Fruit fly (Drosophila melanogaster) whole organism, embryonic: ENCODE results near the gene CG43672.

Source experiments
- Blimp-1 ChIP-seq: fragments of 200-800 bp; sonication (Bioruptor generic); optimal IDR thresholded peaks from 3 replicates; lab custom pipeline; 2018; ENCODE audit warnings: missing biosample characterization, missing genetic modification characterization, mild to moderate bottlenecking, moderate library complexity, missing genetic modification reagents
- CG1024 ChIP-seq: fragments of 200-800 bp; sonication (Bioruptor generic); IDR thresholded peaks from 2 replicates; pipeline ENCODE4 v1.3.6; 2022; ENCODE audit warnings: missing biosample characterization, missing genetic modification characterization
- CG11723 ChIP-seq: fragments of 200-800 bp; sonication (Bioruptor generic); optimal IDR thresholded peaks from 2 replicates; lab custom pipeline; 2017; ENCODE audit warnings: missing biosample characterization, mild to moderate bottlenecking, missing genetic modification characterization
- CG12219 ChIP-seq: fragments of 200-800 bp; sonication (Bioruptor generic); optimal IDR thresholded peaks from 3 replicates; lab custom pipeline; 2018; ENCODE audit warnings: missing biosample characterization, mild to moderate bottlenecking, missing genetic modification characterization
- CG13123 ChIP-seq: fragments of 200-800 bp; sonication (Bioruptor generic); optimal IDR thresholded peaks from 2 replicates; lab custom pipeline; 2016; ENCODE audit warnings: missing biosample characterization, missing genetic modification characterization
- CG14014 ChIP-seq: fragments of 200-800 bp; sonication (Bioruptor generic); IDR thresholded peaks from 2 replicates; pipeline ENCODE4 v1.3.6; 2022; ENCODE audit warnings: missing biosample characterization, missing genetic modification characterization
- CG14965 ChIP-seq: fragments of 200-800 bp; sonication (Bioruptor generic); optimal IDR thresholded peaks from 2 replicates; lab custom pipeline; 2016; ENCODE audit warnings: missing biosample characterization, missing genetic modification characterization, borderline replicate concordance
- CG30403 ChIP-seq: fragments of 200-800 bp; sonication (Bioruptor generic); optimal IDR thresholded peaks from 3 replicates; lab custom pipeline; 2016; ENCODE audit warnings: missing biosample characterization, missing genetic modification characterization
- CG31441 ChIP-seq: fragments of 200-800 bp; sonication (Bioruptor generic); IDR thresholded peaks from 2 replicates; pipeline ENCODE4 v1.3.6; 2022; ENCODE audit warnings: missing biosample characterization, missing genetic modification characterization
- CG34422 ChIP-seq: fragments of 200-800 bp; sonication (Bioruptor generic); IDR thresholded peaks from 3 replicates; pipeline ENCODE4 v1.3.6; 2022; ENCODE audit warnings: missing biosample characterization, missing genetic modification characterization
- CG42726 ChIP-seq: fragments of 200-800 bp; sonication (Bioruptor generic); IDR thresholded peaks from 2 replicates; pipeline ENCODE4 v1.3.6; 2022; ENCODE audit warnings: missing biosample characterization, missing genetic modification characterization; ENCODE audit not compliant: partially characterized antibody
- CG4282 ChIP-seq: fragments of 200-800 bp; sonication (Bioruptor generic); optimal IDR thresholded peaks from 2 replicates; lab custom pipeline; 2016; ENCODE audit warnings: missing biosample characterization, missing genetic modification characterization
- CG6175 ChIP-seq: fragments of 200-800 bp; sonication (Bioruptor generic); IDR thresholded peaks from 3 replicates; pipeline ENCODE4 v1.3.6; 2022; ENCODE audit warnings: missing biosample characterization, missing genetic modification characterization
- CG6254 ChIP-seq: fragments of 200-800 bp; sonication (Bioruptor generic); optimal IDR thresholded peaks from 3 replicates; lab custom pipeline; 2017; ENCODE audit warnings: mild to moderate bottlenecking, missing biosample characterization, missing genetic modification reagents, missing genetic modification characterization
- CG6813 ChIP-seq: fragments of 200-800 bp; sonication (Bioruptor generic); optimal IDR thresholded peaks from 2 replicates; lab custom pipeline; 2017; ENCODE audit warnings: missing biosample characterization, missing genetic modification characterization, mild to moderate bottlenecking, moderate library complexity, missing genetic modification reagents
- CG8765 ChIP-seq: fragments of 200-800 bp; sonication (Bioruptor generic); IDR thresholded peaks from 2 replicates; pipeline ENCODE4 v1.3.6; 2022; ENCODE audit warnings: missing biosample characterization, missing genetic modification characterization
- CG8924 ChIP-seq: fragments of 200-800 bp; optimal IDR thresholded peaks from 3 replicates; lab custom pipeline; 2019; ENCODE audit warnings: missing biosample characterization, mild to moderate bottlenecking, missing genetic modification characterization, moderate library complexity
- CG9609 ChIP-seq: fragments of 200-800 bp; sonication (Bioruptor generic); optimal IDR thresholded peaks from 3 replicates; lab custom pipeline; 2016; ENCODE audit warnings: missing biosample characterization, missing genetic modification characterization
- CG9727 ChIP-seq: fragments of 200-800 bp; sonication (Bioruptor generic); optimal IDR thresholded peaks from 3 replicates; lab custom pipeline; 2017; ENCODE audit warnings: missing biosample characterization, mild to moderate bottlenecking, missing genetic modification characterization
- CG9817 ChIP-seq: fragments of 200-800 bp; sonication (Bioruptor generic); optimal IDR thresholded peaks from 2 replicates; lab custom pipeline; 2018; ENCODE audit warnings: missing biosample characterization, mild to moderate bottlenecking, missing genetic modification characterization, moderate library complexity
- CG9876 ChIP-seq: fragments of 200-800 bp; sonication (Bioruptor generic); optimal IDR thresholded peaks from 2 replicates; lab custom pipeline; 2016; ENCODE audit warnings: missing biosample characterization, missing genetic modification characterization
- Deaf1 ChIP-seq: fragments of 200-800 bp; optimal IDR thresholded peaks from 3 replicates; lab custom pipeline; 2019; ENCODE audit warnings: missing biosample characterization, mild to moderate bottlenecking, missing genetic modification characterization, moderate library complexity
- Ets65A ChIP-seq: fragments of 200-800 bp; sonication (Bioruptor generic); peaks from one replicate; lab custom pipeline; 2016; ENCODE audit warnings: missing biosample characterization, missing genetic modification characterization
- H15 ChIP-seq: fragments of 200-800 bp; sonication (Bioruptor generic); IDR thresholded peaks from 3 replicates; pipeline ENCODE4 v1.3.6; 2022; ENCODE audit warnings: missing biosample characterization, missing genetic modification characterization
- Hey ChIP-seq: fragments of 200-800 bp; sonication (Bioruptor generic); optimal IDR thresholded peaks from 3 replicates; lab custom pipeline; 2018; ENCODE audit warnings: missing biosample characterization, mild to moderate bottlenecking, missing genetic modification characterization
- Lpt ChIP-seq: fragments of >200 bp; optimal IDR thresholded peaks from 2 replicates; lab custom pipeline; 2018; ENCODE audit warnings: missing biosample characterization, missing genetic modification characterization
- MESR4 ChIP-seq: fragments of 200-800 bp; sonication (Bioruptor generic); optimal IDR thresholded peaks from 2 replicates; lab custom pipeline; 2018; ENCODE audit warnings: missing biosample characterization, mild to moderate bottlenecking, missing genetic modification characterization, moderate library complexity
- Poxn ChIP-seq: fragments of 200-800 bp; sonication (Bioruptor generic); IDR thresholded peaks from 2 replicates; pipeline ENCODE4 v1.3.6; 2022; ENCODE audit warnings: missing biosample characterization, missing genetic modification characterization
- Spps ChIP-seq: fragments of 200-800 bp; sonication (Bioruptor generic); optimal IDR thresholded peaks from 2 replicates; lab custom pipeline; 2018; ENCODE audit warnings: missing biosample characterization, mild to moderate bottlenecking, missing genetic modification characterization
- Sry-β ChIP-seq: fragments of 200-800 bp; sonication (Bioruptor generic); optimal IDR thresholded peaks from 2 replicates; lab custom pipeline; 2018; ENCODE audit warnings: missing biosample characterization, mild to moderate bottlenecking, missing genetic modification characterization, moderate library complexity
- Sry-δ ChIP-seq: fragments of 200-800 bp; sonication (Bioruptor generic); optimal IDR thresholded peaks from 2 replicates; lab custom pipeline; 2016; ENCODE audit warnings: missing biosample characterization, missing genetic modification characterization
- ash1 ChIP-seq: fragments of 200-800 bp; sonication (Bioruptor generic); optimal IDR thresholded peaks from 2 replicates; lab custom pipeline; 2018; ENCODE audit warnings: missing biosample characterization, mild to moderate bottlenecking, missing genetic modification characterization
- cg ChIP-seq: fragments of 200-800 bp; sonication (Bioruptor generic); optimal IDR thresholded peaks from 3 replicates; lab custom pipeline; 2019; ENCODE audit warnings: missing biosample characterization, mild to moderate bottlenecking, missing genetic modification characterization, moderate library complexity
- emc ChIP-seq: fragments of 200-800 bp; sonication (Bioruptor generic); optimal IDR thresholded peaks from 2 replicates; lab custom pipeline; 2016; ENCODE audit warnings: missing biosample characterization, missing genetic modification characterization
- ems ChIP-seq: fragments of 200-800 bp; sonication (Bioruptor generic); optimal IDR thresholded peaks from 3 replicates; lab custom pipeline; 2016; ENCODE audit warnings: missing biosample characterization, missing genetic modification characterization
- exex ChIP-seq: fragments of 200-800 bp; sonication (Bioruptor generic); optimal IDR thresholded peaks from 4 replicates; lab custom pipeline; 2018; ENCODE audit warnings: missing biosample characterization, mild to moderate bottlenecking, missing genetic modification characterization, moderate library complexity
- eyg ChIP-seq: fragments of 200-800 bp; sonication (Bioruptor generic); optimal IDR thresholded peaks from 3 replicates; lab custom pipeline; 2016; ENCODE audit warnings: missing biosample characterization, missing genetic modification characterization
- gsb ChIP-seq: fragments of 200-800 bp; sonication (Bioruptor generic); IDR thresholded peaks from 2 replicates; pipeline ENCODE4 v1.3.6; 2022; ENCODE audit warnings: missing biosample characterization, missing genetic modification characterization
- inv ChIP-seq: fragments of 200-800 bp; sonication (Bioruptor generic); IDR thresholded peaks from 2 replicates; pipeline ENCODE4 v1.3.6; 2022; ENCODE audit warnings: missing biosample characterization, missing genetic modification characterization; ENCODE audit not compliant: partially characterized antibody
- kay ChIP-seq: fragments of 200-800 bp; sonication (Bioruptor generic); optimal IDR thresholded peaks from 2 replicates; lab custom pipeline; 2016; ENCODE audit warnings: missing biosample characterization, missing genetic modification characterization
- lab ChIP-seq: fragments of 200-800 bp; sonication (Bioruptor generic); optimal IDR thresholded peaks from 3 replicates; lab custom pipeline; 2017; ENCODE audit warnings: missing biosample characterization, missing genetic modification characterization, mild to moderate bottlenecking, moderate library complexity, missing genetic modification reagents
- lmd ChIP-seq: fragments of 200-800 bp; sonication (Bioruptor generic); IDR thresholded peaks from 2 replicates; pipeline ENCODE4 v1.3.6; 2022; ENCODE audit warnings: missing biosample characterization, missing genetic modification characterization
- luna ChIP-seq: fragments of 200-800 bp; sonication (Bioruptor generic); optimal IDR thresholded peaks from 2 replicates; lab custom pipeline; 2016; ENCODE audit warnings: missing biosample characterization, missing genetic modification characterization
- mld ChIP-seq: fragments of 200-800 bp; sonication (Bioruptor generic); IDR thresholded peaks from 3 replicates; pipeline ENCODE4 v1.3.6; 2022; ENCODE audit warnings: missing biosample characterization, missing genetic modification characterization; ENCODE audit not compliant: partially characterized antibody
- nau ChIP-seq: fragments of 200-800 bp; sonication (Bioruptor generic); optimal IDR thresholded peaks from 3 replicates; lab custom pipeline; 2017; ENCODE audit warnings: missing biosample characterization, mild to moderate bottlenecking, missing genetic modification characterization, missing genetic modification reagents
- onecut ChIP-seq: fragments of 200-800 bp; sonication (Bioruptor generic); IDR thresholded peaks from 2 replicates; pipeline ENCODE4 v1.3.6; 2022; ENCODE audit warnings: missing biosample characterization, missing genetic modification characterization
- pho ChIP-seq: fragments of 200-800 bp; sonication (Bioruptor generic); optimal IDR thresholded peaks from 2 replicates; lab custom pipeline; 2016; ENCODE audit warnings: missing biosample characterization, missing genetic modification characterization
- row ChIP-seq: fragments of 200-800 bp; sonication (Bioruptor generic); IDR thresholded peaks from 3 replicates; pipeline ENCODE4 v1.3.6; 2022; ENCODE audit warnings: missing biosample characterization, missing genetic modification characterization
- sd ChIP-seq: fragments of 200-800 bp; sonication (Bioruptor generic); optimal IDR thresholded peaks from 3 replicates; lab custom pipeline; 2018; ENCODE audit warnings: missing biosample characterization, mild to moderate bottlenecking, missing genetic modification characterization, moderate library complexity
- stc ChIP-seq: fragments of 200-800 bp; sonication (Bioruptor generic); IDR thresholded peaks from 2 replicates; pipeline ENCODE4 v1.3.6; 2022; ENCODE audit warnings: missing biosample characterization, missing genetic modification characterization
- wdn ChIP-seq: fragments of 200-800 bp; sonication (Bioruptor generic); IDR thresholded peaks from 2 replicates; pipeline ENCODE4 v1.3.6; 2022; ENCODE audit warnings: missing biosample characterization, missing genetic modification characterization
- zfh1 ChIP-seq: fragments of 200-800 bp; sonication (Bioruptor generic); IDR thresholded peaks from 3 replicates; pipeline ENCODE4 v1.3.6; 2022; ENCODE audit warnings: missing biosample characterization, missing genetic modification characterization

CG43672 gene

DNA sequence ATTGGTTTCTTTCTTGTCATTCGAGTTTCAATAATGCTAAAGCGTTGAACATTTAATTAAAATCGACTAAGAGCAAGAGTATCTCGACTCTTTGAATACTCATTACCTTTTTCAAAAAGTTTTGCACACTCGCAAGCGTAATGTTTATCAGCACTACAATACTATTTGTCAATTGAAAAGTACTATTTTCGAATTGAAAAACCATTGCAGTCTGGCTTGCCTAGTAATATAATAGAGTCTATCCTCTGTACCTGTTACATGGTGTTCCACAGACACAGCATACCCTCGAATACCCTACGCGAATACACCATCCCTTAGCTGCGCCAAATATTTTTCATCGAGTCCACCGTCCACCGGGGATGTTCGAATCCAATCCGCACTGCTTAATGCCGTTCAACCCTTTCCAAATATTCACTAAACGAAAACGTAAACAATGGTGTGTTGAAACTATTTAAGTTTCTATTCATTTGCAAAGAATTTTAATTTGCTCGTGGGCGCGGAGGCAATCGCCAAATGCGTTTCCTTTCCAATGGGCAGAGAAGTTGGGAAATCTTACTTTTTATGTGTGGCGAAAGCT, 45.9 kb downstream of the CG43672 start (continued):
- TF ChIP-seq mld (no peak), gsb (GFP tag; lab: Robert Waterston, UW) (no peak), CG6175 (GFP tag; lab: Robert Waterston, UW) (no peak), stc (GFP tag; lab: Robert Waterston, UW) (peak; percentile 53; the same call in 1 of the 2 replicates), onecut (GFP tag; lab: Robert Waterston, UW) (no peak), ems (GFP tag; lab: Kevin White, UChicago) (no peak), exex (tag; lab: Kevin White, UChicago) (no peak), Deaf1 (tag; lab: Kevin White, UChicago) (no peak), Poxn (GFP tag; lab: Robert Waterston, UW) (no peak), CG9876 (no peak), CG42726 (GFP tag; lab: Robert Waterston, UW) (no peak), lab (GFP tag; lab: Kevin White, UChicago) (no peak), CG6254 (GFP tag; lab: Kevin White, UChicago) (no peak), eyg (no peak), CG9727 (no peak), H15 (no peak), CG14014 (no peak), CG11723 (no peak), row (GFP tag; lab: Robert Waterston, UW) (peak; percentile 84), nau (GFP tag; lab: Kevin White, UChicago) (no peak), CG30403 (GFP tag; lab: Kevin White, UChicago) (peak; percentile 31), CG14965 (GFP tag; lab: Kevin White, UChicago) (no peak), zfh1 (0 out of 3 replicates have a peak, but pooled peaks have one; percentile 39), CG8765 (GFP tag; lab: Robert Waterston, UW) (no peak), MESR4 (no peak), CG12219 (GFP tag; lab: Kevin White, UChicago) (no peak), Sry-δ (GFP tag; lab: Kevin White, UChicago) (no peak), sd (no peak), Hey (tag; lab: Kevin White, UChicago) (no peak), CG31441 (GFP tag; lab: Robert Waterston, UW) (no peak), wdn (GFP tag; lab: Robert Waterston, UW) (no peak), kay (GFP tag; lab: Kevin White, UChicago) (no peak), Lpt (GFP tag; lab: Kevin White, UChicago) (no peak), CG34422 (GFP tag; lab: Robert Waterston, UW) (no peak), ash1 (GFP tag; lab: Kevin White, UChicago) (no peak), Sry-β (GFP tag; lab: Kevin White, UChicago) (no peak), pho (GFP tag; lab: Kevin White, UChicago) (no peak), CG4282 (GFP tag; lab: Kevin White, UChicago) (no peak), CG9609 (GFP tag; lab: Kevin White, UChicago) (peak; percentile 1), lmd (GFP tag; lab: Robert Waterston, UW) (no peak), cg (GFP tag; lab: Kevin White, UChicago) (no peak), Ets65A (GFP tag; lab: Kevin White, UChicago) (peak; percentile 94), Blimp-1 (GFP tag; lab: Kevin White, UChicago) (no peak), CG6813 (GFP tag; lab: Kevin White, UChicago) (no peak), CG13123 (GFP tag; lab: Kevin White, UChicago) (no peak), CG1024 (GFP tag; lab: Robert Waterston, UW) (no peak), CG8924 (tag; lab: Kevin White, UChicago) (no peak), inv (GFP tag; lab: Robert Waterston, UW) (no peak), emc (no peak), luna (GFP tag; lab: Kevin White, UChicago) (no peak), CG9817 (tag; lab: Kevin White, UChicago) (no peak), Spps (tag; lab: Kevin White, UChicago) (no peak)
